Fruit fly (Drosophila melanogaster) whole organism, wandering third instar larva: ENCODE results near the gene CG4271.

Experiments
- GATAd ChIP-seq: sonication (Bioruptor generic); optimal IDR thresholded peaks from 2 replicates; lab custom pipeline; 2016; ENCODE audit warnings: missing biosample characterization, missing genetic modification characterization
- OdsH ChIP-seq: fragments of 200-800 bp; sonication (Bioruptor generic); optimal IDR thresholded peaks from 2 replicates; lab custom pipeline; 2016; ENCODE audit warnings: missing biosample characterization, mild to moderate bottlenecking, missing genetic modification characterization
- h ChIP-seq: fragments of 200-800 bp; sonication (Bioruptor generic); optimal IDR thresholded peaks from 3 replicates; lab custom pipeline; 2016; ENCODE audit warnings: missing biosample characterization, mild to moderate bottlenecking, missing genetic modification characterization
- psq ChIP-seq: fragments of 200-800 bp; sonication (Bioruptor generic); optimal IDR thresholded peaks from 3 replicates; lab custom pipeline; 2017; ENCODE audit warnings: missing biosample characterization, mild to moderate bottlenecking, missing genetic modification characterization, moderate library complexity
- woc ChIP-seq: sonication (Bioruptor generic); optimal IDR thresholded peaks from 2 replicates; lab custom pipeline; 2016; ENCODE audit warnings: missing biosample characterization, mild to moderate bottlenecking, missing genetic modification characterization

dm6 chr2L:2239284-2239683 is 45.7 kb upstream of the CG4271 start, which contains the start of gene Tengl2:
- TF ChIP-seq psq (no peak), woc (no peak), OdsH (GFP tag; lab: Kevin White, UChicago) (no peak), GATAd (GFP tag; lab: Kevin White, UChicago) (no peak), h (no peak)
